Worm (Caenorhabditis elegans): ENCODE results near the gene hlh-12.

The hlh-12 gene

ce11 chrIV:8432709-8433108, 46.5 kb downstream of the hlh-12 start, which contains the start of the genes T26A8.4 and pdtf-1 (continued):
- TF ChIP-seq F23B12.7 (tag; optimal IDR thresholded peaks at IDR 0.05; ENCODE audit: insufficient read depth): peak; percentile 92
- TF ChIP-seq aptf-2 (GFP tag; conservative IDR thresholded peaks at IDR 0.05): no peak
- TF ChIP-seq aptf-3 (GFP tag; IDR thresholded peaks at IDR 0.05): no peak
- TF ChIP-seq K12H6.12 (tag; optimal IDR thresholded peaks at IDR 0.05): peak; percentile 90
- no peak for TF ChIP-seq rec-8 (tag; optimal IDR thresholded peaks at IDR 0.05)
- peak; percentile 60 for TF ChIP-seq dpl-1 (GFP tag; optimal IDR thresholded peaks at IDR 0.05)
- peak; percentile 60 for TF ChIP-seq efl-1 (GFP tag; optimal IDR thresholded peaks at IDR 0.05)
- TF ChIP-seq snpc-1.1 (tag; optimal IDR thresholded peaks at IDR 0.05; ENCODE audit: insufficient read depth): peak; percentile 80
- TF ChIP-seq F39B2.1 (GFP tag; IDR thresholded peaks at IDR 0.05): no peak

- 0 out of 2 replicates have a peak, but pooled peaks have one; percentile 10 for TF ChIP-seq attf-3 (GFP tag; conservative IDR thresholded peaks at IDR 0.05)
- no peak for TF ChIP-seq hlh-26 (GFP tag; conservative IDR thresholded peaks at IDR 0.05)
- no peak for TF ChIP-seq mel-28 (tag; optimal IDR thresholded peaks at IDR 0.05; ENCODE audit: borderline replicate concordance)
- peak; percentile 75 for TF ChIP-seq ets-4 (GFP tag; optimal IDR thresholded peaks at IDR 0.05)
- TF ChIP-seq aptf-3 (GFP tag; IDR thresholded peaks at IDR 0.05): no peak
- TF ChIP-seq lir-1 (GFP tag; conservative IDR thresholded peaks at IDR 0.05): peak; percentile 57
- TF ChIP-seq ztf-22 (GFP tag; optimal IDR thresholded peaks at IDR 0.05): peak; percentile 0
- TF ChIP-seq Y53F4B.3 (GFP tag; IDR thresholded peaks at IDR 0.05): no peak
- 0 out of 2 replicates have a peak, but pooled peaks have one; percentile 47 for TF ChIP-seq C17E4.6 (GFP tag; IDR thresholded peaks at IDR 0.05)
- TF ChIP-seq rcor-1 (GFP tag; IDR thresholded peaks at IDR 0.05): peak; percentile 64
- TF ChIP-seq pha-4 (tag; optimal IDR thresholded peaks at IDR 0.05): no peak
- no peak for TF ChIP-seq rec-8 (tag; optimal IDR thresholded peaks at IDR 0.05)
- no peak for TF ChIP-seq ztf-18 (tag; optimal IDR thresholded peaks at IDR 0.05)
- TF ChIP-seq ztf-28 (GFP tag; IDR thresholded peaks at IDR 0.05): no peak
- no peak for TF ChIP-seq F49E8.2 (tag; optimal IDR thresholded peaks at IDR 0.05; ENCODE audit: insufficient read depth)
- TF ChIP-seq F57C9.4 (tag; optimal IDR thresholded peaks at IDR 0.05): peak; percentile 52
- TF ChIP-seq B0336.3 (GFP tag; IDR thresholded peaks at IDR 0.05): peak; percentile 55
- no peak for TF ChIP-seq bed-2 (GFP tag; IDR thresholded peaks at IDR 0.05)
- no peak for TF ChIP-seq F23B12.7 (tag; optimal IDR thresholded peaks at IDR 0.05; ENCODE audit: insufficient read depth)
- TF ChIP-seq lin-40 (tag; optimal IDR thresholded peaks at IDR 0.05): peak; percentile 41
- peak; percentile 94 for TF ChIP-seq unc-62 (GFP tag; optimal IDR thresholded peaks at IDR 0.05)
- TF ChIP-seq Y56A3A.18 (GFP tag; IDR thresholded peaks at IDR 0.05): peak; percentile 80
- peak; percentile 10; the same call in 1 of the 2 replicates for TF ChIP-seq C06A6.2 (GFP tag; conservative IDR thresholded peaks at IDR 0.05)
- TF ChIP-seq nfya-2 (GFP tag; IDR thresholded peaks at IDR 0.05): no peak
- no peak for TF ChIP-seq B0019.2 (GFP tag; conservative IDR thresholded peaks at IDR 0.05)
- TF ChIP-seq madf-10 (tag; optimal IDR thresholded peaks at IDR 0.05): peak; percentile 8
- TF ChIP-seq aptf-2 (GFP tag; conservative IDR thresholded peaks at IDR 0.05): no peak
- TF ChIP-seq ztf-3 (GFP tag; optimal IDR thresholded peaks at IDR 0.05): no peak
- no peak for TF ChIP-seq ceh-79 (tag; optimal IDR thresholded peaks at IDR 0.05)
- TF ChIP-seq cebp-2 (GFP tag; IDR thresholded peaks at IDR 0.05): peak; percentile 69; the same call in 1 of the 2 replicates
- peak; percentile 95 for TF ChIP-seq nfyb-1 (GFP tag; IDR thresholded peaks at IDR 0.05)
- TF ChIP-seq unc-130 (GFP tag; optimal IDR thresholded peaks at IDR 0.05): no peak
- no peak for TF ChIP-seq nhr-179 (tag; optimal IDR thresholded peaks at IDR 0.05)
- TF ChIP-seq ccch-3 (GFP tag; optimal IDR thresholded peaks at IDR 0.05): no peak
- no peak for TF ChIP-seq sea-2 (GFP tag; IDR thresholded peaks at IDR 0.05)
- peak; percentile 58 for TF ChIP-seq Y95B8A.8 (GFP tag; IDR thresholded peaks at IDR 0.05)
- TF ChIP-seq mes-4 (tag; optimal IDR thresholded peaks at IDR 0.05): no peak
- 0 out of 2 replicates have a peak, but pooled peaks have one; percentile 34 for TF ChIP-seq F39B2.1 (GFP tag; IDR thresholded peaks at IDR 0.05)
- peak; percentile 69 for TF ChIP-seq Y53G8AR.9 (GFP tag; conservative IDR thresholded peaks at IDR 0.05)
- TF ChIP-seq attf-6 (GFP tag; IDR thresholded peaks at IDR 0.05): peak; percentile 46
Observed at ce11 chrIV:8431567-8432458, 47.4 kb downstream of the hlh-12 start.

All from whole organism, young adult.